Worm (Caenorhabditis elegans) whole organism, L4/young adult: ENCODE results near the gene rde-1.

Source experiments
- W03F9.2 ChIP-seq: fragments of 150-350 bp; optimal IDR thresholded peaks from 2 replicates; lab custom pipeline; 2014; ENCODE audit warnings: missing biosample characterization, missing genetic modification characterization
- dao-5 ChIP-seq: sonication (generic microtip); optimal IDR thresholded peaks from 2 replicates; lab custom pipeline; 2016; ENCODE audit warnings: missing genotype, missing genetic modification characterization, moderate library complexity, missing compliant biosample characterization
- him-1 ChIP-seq: sonication (generic microtip); optimal IDR thresholded peaks from 2 replicates; lab custom pipeline; 2016; ENCODE audit warnings: missing genotype, missing genetic modification reagents, missing genetic modification characterization, missing compliant biosample characterization

ce11 chrV:9983529-9983928 lies 7.9 kb downstream of the rde-1 start:
- no peak for TF ChIP-seq W03F9.2 (tag; lab: Kevin White, UChicago)
- no peak for TF ChIP-seq him-1 (tag; lab: Kevin White, UChicago)
- no peak for TF ChIP-seq dao-5 (tag; lab: Kevin White, UChicago)
